Worm (Caenorhabditis elegans) whole organism, early embryonic: ENCODE results near the gene fbxc-22.

ENCODE experiments used
- ama-1 ChIP-seq: fragments of 150-350 bp; optimal IDR thresholded peaks from 2 replicates; lab custom pipeline; 2014
- ets-7 ChIP-seq: sonication (generic microtip); optimal IDR thresholded peaks from 2 replicates; lab custom pipeline; 2016; ENCODE audit warnings: missing genotype, missing genetic modification characterization, missing compliant biosample characterization
- flt-1 ChIP-seq: fragments of 200-800 bp; sonication (Bioruptor generic); IDR thresholded peaks from 2 replicates; pipeline ENCODE4 v1.3.6; 2022; ENCODE audit warnings: missing genetic modification characterization, missing compliant biosample characterization
- hmbx-1 ChIP-seq: sonication (generic microtip); optimal IDR thresholded peaks from 2 replicates; lab custom pipeline; 2016; ENCODE audit warnings: mild to moderate bottlenecking, missing genetic modification characterization, missing compliant biosample characterization
- hmg-4 ChIP-seq: fragments of 200-800 bp; sonication (Bioruptor generic); optimal IDR thresholded peaks from 2 replicates; lab custom pipeline; 2018; ENCODE audit warnings: mild to moderate bottlenecking, missing genetic modification characterization, missing compliant biosample characterization
- hnd-1 ChIP-seq: sonication (generic microtip); optimal IDR thresholded peaks from 2 replicates; lab custom pipeline; 2016; ENCODE audit warnings: missing genetic modification characterization, missing compliant biosample characterization
- tbx-11 ChIP-seq: fragments of 200-800 bp; sonication (Bioruptor generic); IDR thresholded peaks from 2 replicates; pipeline ENCODE4 v1.3.6; 2022; ENCODE audit warnings: missing genetic modification characterization, missing compliant biosample characterization

ce11 chrII:1676088-1676487 lies 14.8 kb downstream of the fbxc-22 start, which contains the start of gene fbxb-17:
- TF ChIP-seq ama-1 (lab: Kevin White, UChicago): no peak
- TF ChIP-seq hmbx-1 (tag; lab: Kevin White, UChicago): no peak
- TF ChIP-seq tbx-11 (GFP tag; lab: Robert Waterston, UW): no peak
- TF ChIP-seq flt-1 (GFP tag; lab: Robert Waterston, UW): no peak
- no peak for TF ChIP-seq hnd-1 (tag; lab: Kevin White, UChicago)
- no peak for TF ChIP-seq hmg-4 (GFP tag; lab: Kevin White, UChicago)
- no peak for TF ChIP-seq ets-7 (tag; lab: Kevin White, UChicago)
